Fruit fly (Drosophila melanogaster) Kc167 (cell line): ENCODE data around the gene Thor.

ENCODE experiments used
- Sin3A ChIP-seq: fragments of >200 bp; optimal IDR thresholded peaks from 2 replicates; lab custom pipeline; 2018; ENCODE audit warnings: missing external identifiers
- psq ChIP-seq: fragments of >200 bp; optimal IDR thresholded peaks from 2 replicates; lab custom pipeline; 2017; ENCODE audit warnings: missing external identifiers

DNA sequence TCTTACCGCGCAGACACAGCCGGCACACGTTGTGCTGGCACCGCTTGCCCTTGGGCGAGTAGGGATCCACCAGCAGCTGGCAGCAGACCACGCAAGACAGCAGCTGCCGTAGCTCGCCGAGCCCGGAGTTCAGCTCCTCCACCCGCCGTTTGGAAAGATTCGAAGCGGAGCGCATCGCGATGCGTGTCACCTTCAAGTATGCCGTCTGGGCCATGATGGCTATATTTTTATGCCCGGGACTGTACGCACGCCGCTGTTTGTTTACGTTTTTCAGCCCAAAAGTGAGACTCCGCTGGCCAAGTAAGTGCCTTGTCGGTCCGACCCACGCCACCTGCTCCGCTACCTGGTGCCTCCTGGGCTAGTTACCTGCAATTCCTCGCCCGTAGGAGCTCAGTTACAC lies 12.8 kb upstream of the Thor start:
- TF ChIP-seq psq (lab: Kevin White, UChicago) = no peak
- no peak for TF ChIP-seq Sin3A
